Fruit fly (Drosophila melanogaster) whole organism, embryonic: ENCODE data around the gene ddbt.
A peak's percentile ranks its signal among the peaks of the same experiment; 100 is the strongest.

Source experiments
- Asciz ChIP-seq: fragments of 200-800 bp; sonication (Bioruptor generic); optimal IDR thresholded peaks from 2 replicates; lab custom pipeline; 2017; ENCODE audit warnings: missing biosample characterization, mild to moderate bottlenecking, missing genetic modification characterization, missing genetic modification reagents
- Blimp-1 ChIP-seq: fragments of 200-800 bp; sonication (Bioruptor generic); optimal IDR thresholded peaks from 3 replicates; lab custom pipeline; 2018; ENCODE audit warnings: missing biosample characterization, missing genetic modification characterization, mild to moderate bottlenecking, moderate library complexity, missing genetic modification reagents
- CG10979 ChIP-seq: fragments of 200-800 bp; sonication (Bioruptor generic); optimal IDR thresholded peaks from 2 replicates; lab custom pipeline; 2018; ENCODE audit warnings: missing biosample characterization, mild to moderate bottlenecking, missing genetic modification characterization, moderate library complexity
- CG11398 ChIP-seq: fragments of 200-800 bp; sonication (Bioruptor generic); optimal IDR thresholded peaks from 2 replicates; lab custom pipeline; 2016; ENCODE audit warnings: missing biosample characterization, missing genetic modification characterization
- CG11456 ChIP-seq: fragments of 200-800 bp; sonication (Bioruptor generic); IDR thresholded peaks from 3 replicates; pipeline ENCODE4 v1.3.6; 2022; ENCODE audit warnings: missing biosample characterization, missing genetic modification characterization
- CG11723 ChIP-seq: fragments of 200-800 bp; sonication (Bioruptor generic); optimal IDR thresholded peaks from 2 replicates; lab custom pipeline; 2017; ENCODE audit warnings: missing biosample characterization, mild to moderate bottlenecking, missing genetic modification characterization
- CG12155 ChIP-seq: fragments of 200-800 bp; sonication (Bioruptor generic); optimal IDR thresholded peaks from 3 replicates; lab custom pipeline; 2016; ENCODE audit warnings: missing biosample characterization, missing genetic modification characterization
- CG13775 ChIP-seq: fragments of 200-800 bp; sonication (Bioruptor generic); optimal IDR thresholded peaks from 3 replicates; lab custom pipeline; 2017; ENCODE audit warnings: missing biosample characterization, mild to moderate bottlenecking, missing genetic modification characterization
- CG18619 ChIP-seq: fragments of 200-800 bp; sonication (Bioruptor generic); optimal IDR thresholded peaks from 3 replicates; lab custom pipeline; 2017; ENCODE audit warnings: missing biosample characterization, mild to moderate bottlenecking, missing genetic modification characterization
- CG18764 ChIP-seq: fragments of 200-800 bp; sonication (Bioruptor generic); optimal IDR thresholded peaks from 3 replicates; lab custom pipeline; 2016; ENCODE audit warnings: missing biosample characterization, missing genetic modification characterization
- CG2116 ChIP-seq: fragments of 200-800 bp; sonication (Bioruptor generic); optimal IDR thresholded peaks from 3 replicates; lab custom pipeline; 2018; ENCODE audit warnings: missing biosample characterization, mild to moderate bottlenecking, missing genetic modification characterization
- CG30020 ChIP-seq: fragments of 200-800 bp; optimal IDR thresholded peaks from 2 replicates; lab custom pipeline; 2019; ENCODE audit warnings: missing biosample characterization, mild to moderate bottlenecking, missing genetic modification characterization, moderate library complexity
- CG6813 ChIP-seq: fragments of 200-800 bp; sonication (Bioruptor generic); optimal IDR thresholded peaks from 2 replicates; lab custom pipeline; 2017; ENCODE audit warnings: missing biosample characterization, missing genetic modification characterization, mild to moderate bottlenecking, moderate library complexity, missing genetic modification reagents
- CG7928 ChIP-seq: fragments of 200-800 bp; sonication (Bioruptor generic); optimal IDR thresholded peaks from 2 replicates; lab custom pipeline; 2017; ENCODE audit warnings: missing biosample characterization, mild to moderate bottlenecking, missing genetic modification characterization
- CG8290 ChIP-seq, 3 experiments: fragments of 200-800 bp; sonication (Bioruptor generic); optimal IDR thresholded peaks; 2 replicates each; lab custom pipeline; 2016 to 2019; ENCODE audit warnings: missing biosample characterization in 3 of 3, missing genetic modification characterization in 3 of 3, mild to moderate bottlenecking in 2 of 3, moderate library complexity in 1 of 3
- CG8388 ChIP-seq: fragments of 200-800 bp; sonication (Bioruptor generic); optimal IDR thresholded peaks from 2 replicates; lab custom pipeline; 2019; ENCODE audit warnings: missing biosample characterization, mild to moderate bottlenecking, missing genetic modification characterization, moderate library complexity
- CG9727 ChIP-seq: fragments of 200-800 bp; sonication (Bioruptor generic); optimal IDR thresholded peaks from 3 replicates; lab custom pipeline; 2017; ENCODE audit warnings: missing biosample characterization, mild to moderate bottlenecking, missing genetic modification characterization
- CG9817 ChIP-seq: fragments of 200-800 bp; sonication (Bioruptor generic); optimal IDR thresholded peaks from 2 replicates; lab custom pipeline; 2018; ENCODE audit warnings: missing biosample characterization, mild to moderate bottlenecking, missing genetic modification characterization, moderate library complexity
- Ets65A ChIP-seq: fragments of 200-800 bp; sonication (Bioruptor generic); peaks from one replicate; lab custom pipeline; 2016; ENCODE audit warnings: missing biosample characterization, missing genetic modification characterization
- Hr51 ChIP-seq, 2 experiments: fragments of 200-800 bp; sonication (Bioruptor generic); optimal IDR thresholded peaks; 2 replicates in 1 of 2; 3 replicates in 1 of 2; lab custom pipeline; 2016 to 2018; ENCODE audit warnings: missing biosample characterization in 2 of 2, missing genetic modification characterization in 2 of 2, mild to moderate bottlenecking in 1 of 2, moderate library complexity in 1 of 2
- Kr ChIP-seq: fragments of 200-800 bp; sonication (Bioruptor generic); optimal IDR thresholded peaks from 2 replicates; lab custom pipeline; 2017; ENCODE audit warnings: missing biosample characterization, mild to moderate bottlenecking, missing genetic modification characterization
- NC2α ChIP-seq: fragments of 200-800 bp; sonication (Bioruptor generic); optimal IDR thresholded peaks from 2 replicates; lab custom pipeline; 2016; ENCODE audit warnings: missing biosample characterization, missing genetic modification characterization
- Ravus ChIP-seq: fragments of 200-800 bp; sonication (Bioruptor generic); IDR thresholded peaks from 2 replicates; pipeline ENCODE4 v1.3.6; 2022; ENCODE audit warnings: missing biosample characterization, missing genetic modification characterization
- Rfx ChIP-seq: fragments of 200-800 bp; sonication (Bioruptor generic); IDR thresholded peaks from 2 replicates; pipeline ENCODE4 v1.3.6; 2022; ENCODE audit warnings: missing biosample characterization, missing genetic modification characterization
- Sox102F ChIP-seq: fragments of 200-800 bp; sonication (Bioruptor generic); optimal IDR thresholded peaks from 2 replicates; lab custom pipeline; 2018; ENCODE audit warnings: missing biosample characterization, mild to moderate bottlenecking, missing genetic modification characterization, moderate library complexity
- Sry-β ChIP-seq: fragments of 200-800 bp; sonication (Bioruptor generic); optimal IDR thresholded peaks from 2 replicates; lab custom pipeline; 2018; ENCODE audit warnings: missing biosample characterization, mild to moderate bottlenecking, missing genetic modification characterization, moderate library complexity
- Usf ChIP-seq: fragments of 200-800 bp; sonication (Bioruptor generic); optimal IDR thresholded peaks from 2 replicates; lab custom pipeline; 2017; ENCODE audit warnings: missing genotype, missing biosample characterization, missing genetic modification characterization
- amos ChIP-seq: fragments of 200-800 bp; sonication (Bioruptor generic); IDR thresholded peaks from 2 replicates; pipeline ENCODE4 v1.3.6; 2022; ENCODE audit warnings: missing biosample characterization, missing genetic modification characterization; ENCODE audit not compliant: partially characterized antibody
- cg ChIP-seq: fragments of 200-800 bp; sonication (Bioruptor generic); optimal IDR thresholded peaks from 3 replicates; lab custom pipeline; 2019; ENCODE audit warnings: missing biosample characterization, mild to moderate bottlenecking, missing genetic modification characterization, moderate library complexity
- dan ChIP-seq: fragments of 200-800 bp; sonication (Bioruptor generic); IDR thresholded peaks from 2 replicates; pipeline ENCODE4 v1.3.6; 2022; ENCODE audit warnings: missing biosample characterization, missing genetic modification characterization
- danr ChIP-seq: fragments of 200-800 bp; sonication (Bioruptor generic); IDR thresholded peaks from 2 replicates; pipeline ENCODE4 v1.3.6; 2022; ENCODE audit warnings: missing biosample characterization, missing genetic modification characterization
- fu2 ChIP-seq: fragments of 200-800 bp; sonication (Bioruptor generic); optimal IDR thresholded peaks from 2 replicates; lab custom pipeline; 2016; ENCODE audit warnings: missing biosample characterization, missing genetic modification characterization
- gcm ChIP-seq: fragments of 200-800 bp; sonication (Bioruptor generic); optimal IDR thresholded peaks from 2 replicates; lab custom pipeline; 2019; ENCODE audit warnings: missing biosample characterization, mild to moderate bottlenecking, missing genetic modification characterization, moderate library complexity
- gfzf ChIP-seq: fragments of 200-800 bp; sonication (Bioruptor generic); optimal IDR thresholded peaks from 2 replicates; lab custom pipeline; 2016; ENCODE audit warnings: missing biosample characterization, mild to moderate bottlenecking, missing genetic modification characterization, moderate library complexity
- gsb-n ChIP-seq: fragments of 200-800 bp; sonication (Bioruptor generic); optimal IDR thresholded peaks from 3 replicates; lab custom pipeline; 2018; ENCODE audit warnings: missing biosample characterization, mild to moderate bottlenecking, missing genetic modification characterization
- her ChIP-seq: fragments of 200-800 bp; sonication (Bioruptor generic); optimal IDR thresholded peaks from 2 replicates; lab custom pipeline; 2016; ENCODE audit warnings: missing biosample characterization, missing genetic modification characterization
- knrl ChIP-seq: fragments of 200-800 bp; sonication (Bioruptor generic); IDR thresholded peaks from 3 replicates; pipeline ENCODE4 v1.3.6; 2022; ENCODE audit warnings: missing biosample characterization, missing genetic modification characterization; ENCODE audit not compliant: partially characterized antibody
- lbe ChIP-seq: fragments of 200-800 bp; sonication (Bioruptor generic); optimal IDR thresholded peaks from 2 replicates; lab custom pipeline; 2016; ENCODE audit warnings: missing biosample characterization, mild to moderate bottlenecking, missing genetic modification characterization
- otp ChIP-seq: fragments of 200-800 bp; sonication (Bioruptor generic); IDR thresholded peaks from 3 replicates; pipeline ENCODE4, ENCODE4 v1.3.6; 2022; ENCODE audit warnings: missing biosample characterization, missing genetic modification characterization
- repo ChIP-seq: fragments of 200-800 bp; sonication (Bioruptor generic); optimal IDR thresholded peaks from 2 replicates; lab custom pipeline; 2016; ENCODE audit warnings: missing biosample characterization, missing genetic modification characterization
- rib ChIP-seq: fragments of 200-800 bp; sonication (Bioruptor generic); IDR thresholded peaks from 2 replicates; pipeline ENCODE4 v1.3.6; 2022; ENCODE audit warnings: missing biosample characterization, missing genetic modification characterization
- scrt ChIP-seq: fragments of 200-800 bp; sonication (Bioruptor generic); optimal IDR thresholded peaks from 2 replicates; lab custom pipeline; 2018; ENCODE audit warnings: missing biosample characterization, mild to moderate bottlenecking, missing genetic modification characterization, moderate library complexity
- sd ChIP-seq: fragments of 200-800 bp; sonication (Bioruptor generic); optimal IDR thresholded peaks from 3 replicates; lab custom pipeline; 2018; ENCODE audit warnings: missing biosample characterization, mild to moderate bottlenecking, missing genetic modification characterization, moderate library complexity
- sima ChIP-seq: fragments of 200-800 bp; sonication (Bioruptor generic); optimal IDR thresholded peaks from 2 replicates; lab custom pipeline; 2016; ENCODE audit warnings: missing biosample characterization, missing genetic modification characterization
- ssp ChIP-seq: fragments of 200-800 bp; sonication (Bioruptor generic); IDR thresholded peaks from 2 replicates; pipeline ENCODE4 v1.3.6; 2022; ENCODE audit warnings: missing biosample characterization, missing genetic modification characterization
- toy ChIP-seq: fragments of 200-800 bp; sonication (Bioruptor generic); IDR thresholded peaks from 2 replicates; pipeline ENCODE4 v1.3.6; 2022; ENCODE audit warnings: missing biosample characterization, missing genetic modification characterization
- usp ChIP-seq: fragments of >200 bp; optimal IDR thresholded peaks from 2 replicates; lab custom pipeline; 2017; ENCODE audit warnings: missing biosample characterization, missing genetic modification characterization
- vfl ChIP-seq: fragments of 200-800 bp; sonication (Bioruptor generic); optimal IDR thresholded peaks from 2 replicates; lab custom pipeline; 2016; ENCODE audit warnings: missing biosample characterization, missing genetic modification characterization

Gene ddbt

dm6 chr3L:331842-332802, 15.2 kb downstream of the ddbt start, which contains the start of gene mthl9 (continued):
- TF ChIP-seq sima (no peak), CG12155 (GFP tag; lab: Kevin White, UChicago) (peak; percentile 53), fu2 (no peak), scrt (GFP tag; lab: Kevin White, UChicago) (no peak), CG8388 (GFP tag; lab: Kevin White, UChicago) (no peak), her (GFP tag; lab: Kevin White, UChicago) (peak; percentile 3), danr (GFP tag; lab: Robert Waterston, UW) (no peak), gsb-n (tag; lab: Kevin White, UChicago) (no peak), vfl (no peak), Asciz (GFP tag; lab: Kevin White, UChicago) (no peak), Kr (GFP tag; lab: Kevin White, UChicago) (no peak), Ravus (no peak), repo (GFP tag; lab: Kevin White, UChicago) (no peak), CG8290 (GFP tag; optimal IDR thresholded peaks at IDR 0.05; lab: Kevin White, UChicago) (no peak), CG8290 (tag; optimal IDR thresholded peaks at IDR 0.05; lab: Kevin White, UChicago) (peak in 1 of 2 experiments; percentile 8), ssp (GFP tag; lab: Robert Waterston, UW) (no peak), CG9817 (tag; lab: Kevin White, UChicago) (no peak), rib (GFP tag; lab: Robert Waterston, UW) (peak; percentile 33; the same call in 1 of the 2 replicates), gfzf (peak; percentile 32), CG30020 (no peak), CG6813 (GFP tag; lab: Kevin White, UChicago) (no peak), Ets65A (peak; percentile 48), Rfx (GFP tag; lab: Robert Waterston, UW) (peak; percentile 26; the same call in 1 of the 2 replicates), CG7928 (GFP tag; lab: Kevin White, UChicago) (no peak), CG11456 (GFP tag; lab: Robert Waterston, UW) (no peak), Blimp-1 (no peak), cg (no peak), CG18764 (GFP tag; lab: Kevin White, UChicago) (no peak), amos (GFP tag; lab: Robert Waterston, UW) (peak; percentile 10; the same call in 1 of the 2 replicates), lbe (GFP tag; lab: Kevin White, UChicago) (peak; percentile 29), Sry-β (GFP tag; lab: Kevin White, UChicago) (no peak), toy (GFP tag; lab: Robert Waterston, UW) (no peak), Usf (GFP tag; lab: Kevin White, UChicago) (no peak), knrl (GFP tag; lab: Robert Waterston, UW) (no peak), NC2α (GFP tag; lab: Kevin White, UChicago) (no peak), sd (tag; lab: Kevin White, UChicago) (peak; percentile 91), gcm (GFP tag; lab: Kevin White, UChicago) (no peak), Hr51 (GFP tag; optimal IDR thresholded peaks at IDR 0.05; lab: Kevin White, UChicago) (no peak), usp (GFP tag; lab: Kevin White, UChicago) (no peak), dan (GFP tag; lab: Robert Waterston, UW) (no peak), Sox102F (GFP tag; lab: Kevin White, UChicago) (no peak), CG18619 (GFP tag; lab: Kevin White, UChicago) (no peak), CG10979 (tag; lab: Kevin White, UChicago) (no peak), CG11723 (GFP tag; lab: Kevin White, UChicago) (no peak), CG13775 (GFP tag; lab: Kevin White, UChicago) (no peak), otp (GFP tag; lab: Robert Waterston, UW) (no peak), CG9727 (no peak), CG2116 (GFP tag; lab: Kevin White, UChicago) (peak; percentile 1), CG11398 (GFP tag; lab: Kevin White, UChicago) (no peak)
